Fruit fly (Drosophila melanogaster) whole organism, prepupa: ENCODE measurements around the gene CG10802.

Experiments
- Lpt ChIP-seq: fragments of 200-800 bp; sonication (Bioruptor generic); optimal IDR thresholded peaks from 3 replicates; lab custom pipeline; 2016; ENCODE audit warnings: missing biosample characterization, missing genetic modification characterization
- Met ChIP-seq: fragments of 200-800 bp; sonication (Bioruptor generic); optimal IDR thresholded peaks from 3 replicates; lab custom pipeline; 2016; ENCODE audit warnings: missing biosample characterization, missing genetic modification characterization
- dac ChIP-seq: fragments of 200-800 bp; sonication (Bioruptor generic); optimal IDR thresholded peaks from 2 replicates; lab custom pipeline; 2017; ENCODE audit warnings: missing biosample characterization, mild to moderate bottlenecking, missing genetic modification characterization

dm6 chrX:3446157-3446556, 36.6 kb upstream of the CG10802 start:
- TF ChIP-seq dac (GFP tag; lab: Kevin White, UChicago) (no peak), Lpt (GFP tag; lab: Kevin White, UChicago) (no peak), Met (GFP tag; lab: Kevin White, UChicago) (no peak)
